Fruit fly (Drosophila melanogaster) whole organism, prepupa: Measurements from ENCODE around the gene CG11828.

Experiments used
- CG11294 ChIP-seq: fragments of 200-800 bp; sonication (Bioruptor generic); IDR thresholded peaks from 2 replicates; pipeline ENCODE4 v1.3.6; 2022; ENCODE audit warnings: missing biosample characterization, missing genetic modification characterization
- Hr39 ChIP-seq: fragments of 200-800 bp; sonication (Bioruptor generic); optimal IDR thresholded peaks from 2 replicates; lab custom pipeline; 2016; ENCODE audit warnings: missing biosample characterization, missing genetic modification characterization
- ss ChIP-seq, 2 experiments: fragments of 200-800 bp; sonication (Bioruptor generic); optimal IDR thresholded peaks; 2 replicates in 1 of 2; 3 replicates in 1 of 2; lab custom pipeline; 2017 to 2018; ENCODE audit warnings: mild to moderate bottlenecking in 2 of 2, missing biosample characterization in 2 of 2, missing genetic modification characterization in 2 of 2, moderate library complexity in 1 of 2

dm6 chr3R:28875345-28875744 is 47.5 kb upstream of the CG11828 start, which contains the start of gene Nepl18:
- TF ChIP-seq Hr39 (GFP tag; lab: Kevin White, UChicago) (no peak), ss (GFP tag; optimal IDR thresholded peaks at IDR 0.05; lab: Kevin White, UChicago) (no peak), CG11294 (GFP tag; lab: Robert Waterston, UW) (no peak)
